Worm (Caenorhabditis elegans) whole organism, early embryonic: ENCODE measurements around the gene flp-27.

ENCODE experiments used
- aly-1 ChIP-seq: sonication (generic microtip); optimal IDR thresholded peaks from 2 replicates; lab custom pipeline; 2016; ENCODE audit warnings: missing genetic modification characterization, missing compliant biosample characterization
- ama-1 ChIP-seq: fragments of 150-350 bp; optimal IDR thresholded peaks from 2 replicates; lab custom pipeline; 2014
- scrt-1 ChIP-seq: fragments of 200-800 bp; sonication (Bioruptor generic); IDR thresholded peaks from 2 replicates; pipeline ENCODE4 v1.3.6; 2022; ENCODE audit warnings: missing genetic modification characterization, missing compliant biosample characterization

ce11 chrII:5702611-5703192 lies 21.9 kb downstream of the flp-27 start:
- no peak for TF ChIP-seq aly-1 (tag; lab: Kevin White, UChicago)
- no peak for TF ChIP-seq ama-1 (lab: Kevin White, UChicago)
- TF ChIP-seq scrt-1 (GFP tag; lab: Robert Waterston, UW), result no peak
